Worm (Caenorhabditis elegans) whole organism, late embryonic: ENCODE results near the gene pmp-5.

Source experiments
- C38D4.7 ChIP-seq: fragments of 200-800 bp; sonication (Bioruptor generic); optimal IDR thresholded peaks from 2 replicates; lab custom pipeline; 2018; ENCODE audit warnings: mild to moderate bottlenecking, missing genetic modification characterization, moderate library complexity, missing compliant biosample characterization
- Y22D7AL.16 ChIP-seq: sonication (generic microtip); optimal IDR thresholded peaks from 2 replicates; lab custom pipeline; 2016; ENCODE audit warnings: missing genetic modification characterization, missing compliant biosample characterization
- ama-1 ChIP-seq: fragments of 150-350 bp; optimal IDR thresholded peaks from 2 replicates; lab custom pipeline; 2014
- ceh-18 ChIP-seq: sonication (generic microtip); optimal IDR thresholded peaks from 2 replicates; lab custom pipeline; 2016; ENCODE audit warnings: missing genetic modification characterization, missing compliant biosample characterization
- ceh-2 ChIP-seq: sonication (generic microtip); optimal IDR thresholded peaks from 2 replicates; lab custom pipeline; 2016; ENCODE audit warnings: missing genotype, missing genetic modification characterization, missing compliant biosample characterization
- ceh-24 ChIP-seq: sonication (generic microtip); optimal IDR thresholded peaks from 2 replicates; lab custom pipeline; 2016; ENCODE audit warnings: mild to moderate bottlenecking, missing genetic modification characterization, missing compliant biosample characterization
- ceh-30 ChIP-seq: fragments of 150-350 bp; optimal IDR thresholded peaks from 2 replicates; lab custom pipeline; 2014; ENCODE audit warnings: missing biosample characterization, missing genetic modification characterization
- ceh-34 ChIP-seq: sonication (generic microtip); optimal IDR thresholded peaks from 2 replicates; lab custom pipeline; 2016; ENCODE audit warnings: mild to moderate bottlenecking, missing genetic modification characterization, missing compliant biosample characterization
- ceh-45 ChIP-seq: fragments of 200-800 bp; sonication (Bioruptor generic); IDR thresholded peaks from 2 replicates; pipeline ENCODE4 v1.3.6; 2022; ENCODE audit warnings: missing genetic modification reagents, missing genetic modification characterization, missing compliant biosample characterization
- ceh-48 ChIP-seq: sonication (generic microtip); optimal IDR thresholded peaks from 2 replicates; lab custom pipeline; 2016; ENCODE audit warnings: missing genetic modification characterization, inconsistent platforms, missing compliant biosample characterization
- ceh-6 ChIP-seq: fragments of 200-800 bp; sonication (Bioruptor generic); optimal IDR thresholded peaks from 2 replicates; lab custom pipeline; 2018; ENCODE audit warnings: mild to moderate bottlenecking, missing genetic modification characterization, missing compliant biosample characterization
- ceh-9 ChIP-seq: sonication (generic microtip); optimal IDR thresholded peaks from 2 replicates; lab custom pipeline; 2016; ENCODE audit warnings: mild to moderate bottlenecking, missing genetic modification characterization, inconsistent platforms, missing compliant biosample characterization
- dmd-4 ChIP-seq: sonication (generic microtip); optimal IDR thresholded peaks from 2 replicates; lab custom pipeline; 2016; ENCODE audit warnings: borderline replicate concordance, missing genetic modification characterization, missing compliant biosample characterization
- dve-1 ChIP-seq: sonication (generic microtip); optimal IDR thresholded peaks from 2 replicates; lab custom pipeline; 2017; ENCODE audit warnings: antibody characterized with exemption, mild to moderate bottlenecking, missing genetic modification characterization, missing compliant biosample characterization
- elt-2 ChIP-seq: sonication (generic microtip); optimal IDR thresholded peaks from 2 replicates; lab custom pipeline; 2016; ENCODE audit warnings: missing genetic modification reagents, missing genetic modification characterization, missing compliant biosample characterization
- elt-4 ChIP-seq: sonication (generic microtip); optimal IDR thresholded peaks from 2 replicates; lab custom pipeline; 2016; ENCODE audit warnings: missing genetic modification characterization, missing compliant biosample characterization
- eyg-1 ChIP-seq: sonication (generic microtip); optimal IDR thresholded peaks from 2 replicates; lab custom pipeline; 2016; ENCODE audit warnings: missing genotype, missing genetic modification characterization, missing compliant biosample characterization
- fkh-10 ChIP-seq: fragments of 150-350 bp; optimal IDR thresholded peaks from 2 replicates; lab custom pipeline; 2014; ENCODE audit warnings: missing biosample characterization, missing genetic modification reagents, missing genetic modification characterization
- fkh-6 ChIP-seq: sonication (generic microtip); optimal IDR thresholded peaks from 2 replicates; lab custom pipeline; 2016; ENCODE audit warnings: missing genetic modification characterization, missing compliant biosample characterization
- hlh-13 ChIP-seq: fragments of 200-800 bp; sonication (Bioruptor generic); optimal IDR thresholded peaks from 2 replicates; lab custom pipeline; 2018; ENCODE audit warnings: mild to moderate bottlenecking, missing genetic modification characterization, missing compliant biosample characterization
- hlh-15 ChIP-seq: sonication (generic microtip); optimal IDR thresholded peaks from 2 replicates; lab custom pipeline; 2016; ENCODE audit warnings: missing genetic modification characterization, missing compliant biosample characterization
- hlh-6 ChIP-seq: sonication (generic microtip); optimal IDR thresholded peaks from 2 replicates; lab custom pipeline; 2016; ENCODE audit warnings: missing genotype, missing genetic modification characterization, missing compliant biosample characterization
- hlh-8 ChIP-seq: sonication (generic microtip); optimal IDR thresholded peaks from 2 replicates; lab custom pipeline; 2016; ENCODE audit warnings: missing genotype, missing genetic modification characterization, missing compliant biosample characterization
- nhr-232 ChIP-seq: sonication (generic microtip); optimal IDR thresholded peaks from 2 replicates; lab custom pipeline; 2016; ENCODE audit warnings: missing genetic modification characterization, missing compliant biosample characterization
- npax-4 ChIP-seq: sonication (generic microtip); optimal IDR thresholded peaks from 2 replicates; lab custom pipeline; 2016; ENCODE audit warnings: missing genetic modification characterization, missing compliant biosample characterization
- pat-9 ChIP-seq: fragments of 200-800 bp; sonication (Bioruptor generic); optimal IDR thresholded peaks from 2 replicates; lab custom pipeline; 2018; ENCODE audit warnings: mild to moderate bottlenecking, missing genetic modification characterization, moderate library complexity, missing compliant biosample characterization
- pax-1 ChIP-seq: fragments of 150-350 bp; optimal IDR thresholded peaks from 2 replicates; lab custom pipeline; 2014; ENCODE audit warnings: missing biosample characterization, missing genetic modification characterization
- pha-2 ChIP-seq: sonication (generic microtip); optimal IDR thresholded peaks from 2 replicates; lab custom pipeline; 2017; ENCODE audit warnings: mild to moderate bottlenecking, missing genetic modification characterization, missing compliant biosample characterization
- pqm-1 ChIP-seq: sonication (generic microtip); optimal IDR thresholded peaks from 2 replicates; lab custom pipeline; 2016; ENCODE audit warnings: missing genetic modification characterization, missing compliant biosample characterization
- pros-1 ChIP-seq: fragments of 150-350 bp; optimal IDR thresholded peaks from 2 replicates; lab custom pipeline; 2014; ENCODE audit warnings: missing biosample characterization, missing genetic modification reagents, missing genetic modification characterization
- sox-4 ChIP-seq: sonication (generic microtip); optimal IDR thresholded peaks from 2 replicates; lab custom pipeline; 2017; ENCODE audit warnings: mild to moderate bottlenecking, missing genetic modification characterization, inconsistent platforms, missing compliant biosample characterization
- syd-9 ChIP-seq: sonication (generic microtip); optimal IDR thresholded peaks from 2 replicates; lab custom pipeline; 2016; ENCODE audit warnings: mild to moderate bottlenecking, missing genetic modification characterization, moderate library complexity, missing compliant biosample characterization
- tbx-2 ChIP-seq: sonication (generic microtip); optimal IDR thresholded peaks from 2 replicates; lab custom pipeline; 2016; ENCODE audit warnings: missing genetic modification characterization, missing compliant biosample characterization
- unc-42 ChIP-seq: sonication (generic microtip); optimal IDR thresholded peaks from 2 replicates; lab custom pipeline; 2016; ENCODE audit warnings: missing genotype, missing genetic modification characterization, missing compliant biosample characterization
- zip-5 ChIP-seq: sonication (generic microtip); optimal IDR thresholded peaks from 2 replicates; lab custom pipeline; 2016; ENCODE audit warnings: missing genetic modification characterization, missing compliant biosample characterization

pmp-5 gene

DNA sequence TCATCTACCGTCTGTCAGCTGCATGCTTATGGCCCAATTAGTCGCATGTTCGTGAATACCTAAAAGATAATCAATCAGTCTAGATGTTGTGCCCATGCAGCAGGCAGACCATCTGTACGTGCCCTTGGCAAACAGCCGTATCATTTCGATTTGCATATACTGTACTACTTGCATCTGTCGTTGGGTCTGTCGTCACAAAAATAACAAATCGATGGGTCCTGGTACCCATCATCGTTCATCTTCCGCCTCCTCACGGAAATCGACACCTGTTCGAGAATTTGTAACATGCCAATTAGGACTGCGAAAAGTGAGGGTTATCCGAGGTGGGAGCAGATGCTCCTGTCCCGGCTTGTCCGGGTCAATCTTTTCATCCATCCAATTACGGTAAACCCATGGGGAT is 17.7 kb upstream of the pmp-5 start:
- no peak for TF ChIP-seq syd-9
- no peak for TF ChIP-seq C38D4.7
- no peak for TF ChIP-seq Y22D7AL.16 (tag; lab: Kevin White, UChicago)
- TF ChIP-seq ceh-48 (tag; lab: Kevin White, UChicago): no peak
- TF ChIP-seq pros-1 (tag; lab: Kevin White, UChicago): no peak
- TF ChIP-seq sox-4: no peak
- no peak for TF ChIP-seq ceh-18
- no peak for TF ChIP-seq ceh-24 (tag; lab: Kevin White, UChicago)

DNA sequence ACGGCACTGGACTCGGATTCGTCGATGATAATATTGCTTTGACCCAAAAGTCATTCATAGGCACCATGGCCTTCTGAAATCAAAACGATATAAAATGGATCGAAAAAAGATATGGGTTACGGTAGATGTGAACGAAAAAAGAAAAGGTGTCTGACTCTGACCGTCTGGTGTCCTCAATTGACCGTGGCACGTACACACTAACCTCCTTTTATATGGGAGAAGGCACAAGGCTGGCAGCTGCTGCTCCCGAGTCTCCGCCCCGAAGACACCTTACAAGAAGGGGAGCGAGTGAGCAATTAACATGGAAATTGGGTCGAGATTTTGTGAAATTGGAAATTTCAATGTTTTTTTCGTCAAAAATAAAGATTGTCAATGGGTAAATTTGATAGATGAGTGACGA is 15.9 kb upstream of the pmp-5 start, which contains the start of gene egl-46:
egl-46 (minus strand) TSS at position 73 of the 400 bp plus-strand sequence.
- TF ChIP-seq fkh-10 (GFP tag; lab: Kevin White, UChicago) (no peak), dve-1 (tag; lab: Kevin White, UChicago) (no peak), ceh-30 (tag; lab: Kevin White, UChicago) (no peak), Y22D7AL.16 (tag; lab: Kevin White, UChicago) (no peak), nhr-232 (tag; lab: Kevin White, UChicago) (no peak), pax-1 (no peak), pqm-1 (tag; lab: Kevin White, UChicago) (no peak), hlh-8 (tag; lab: Kevin White, UChicago) (no peak), syd-9 (no peak), ceh-34 (tag; lab: Kevin White, UChicago) (no peak), hlh-6 (tag; lab: Kevin White, UChicago) (no peak), elt-2 (no peak), ceh-9 (no peak), ceh-6 (GFP tag; lab: Kevin White, UChicago) (no peak)

DNA sequence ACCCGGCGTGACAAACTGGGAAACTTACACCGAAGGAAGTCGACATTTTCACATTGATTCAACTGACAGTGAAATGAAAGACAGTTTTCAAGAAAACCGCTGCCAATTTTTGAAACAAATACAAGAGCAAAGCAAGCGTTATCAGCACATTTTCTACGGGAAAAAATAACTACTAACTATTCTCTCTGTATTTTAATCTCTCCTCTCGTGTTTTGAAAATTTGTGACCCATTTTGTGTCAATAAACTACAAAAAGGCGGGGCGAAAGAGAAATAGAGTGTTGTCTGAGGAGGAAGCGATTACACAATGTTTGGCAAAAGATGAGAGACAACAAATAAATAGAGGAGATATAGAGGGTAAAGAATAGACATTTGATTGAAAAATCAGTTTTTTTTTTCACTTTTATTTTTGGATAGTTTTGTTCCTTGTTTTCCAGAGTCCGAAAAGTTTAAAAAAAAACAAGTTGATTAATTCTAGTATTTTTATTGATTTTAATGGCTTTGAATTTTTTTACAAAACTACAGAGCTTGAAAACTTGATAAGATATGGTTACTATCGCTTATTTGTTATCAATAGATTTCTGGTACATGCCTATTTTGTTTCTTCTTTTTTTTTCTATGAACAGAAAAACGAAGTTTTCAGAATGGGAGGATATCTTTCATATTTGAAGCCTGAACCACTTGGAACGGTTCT is 10.7 kb upstream of the pmp-5 start, which contains the start of gene cest-34:
cest-34 (plus strand) TSS at position 642 of the 692 bp plus-strand sequence.
- TF ChIP-seq ama-1 (lab: Kevin White, UChicago): no peak
- TF ChIP-seq hlh-13 (GFP tag; lab: Kevin White, UChicago): no peak
- TF ChIP-seq pax-1: no peak
- no peak for TF ChIP-seq pha-2 (tag; lab: Kevin White, UChicago)
- TF ChIP-seq Y22D7AL.16 (tag; lab: Kevin White, UChicago): no peak
- TF ChIP-seq ceh-2: no peak
- TF ChIP-seq hlh-15: no peak
- TF ChIP-seq elt-4 (tag; lab: Kevin White, UChicago): no peak
- TF ChIP-seq zip-5 (tag; lab: Kevin White, UChicago): no peak
- TF ChIP-seq ceh-24 (tag; lab: Kevin White, UChicago): no peak
- TF ChIP-seq fkh-6 (tag; lab: Kevin White, UChicago): no peak

DNA sequence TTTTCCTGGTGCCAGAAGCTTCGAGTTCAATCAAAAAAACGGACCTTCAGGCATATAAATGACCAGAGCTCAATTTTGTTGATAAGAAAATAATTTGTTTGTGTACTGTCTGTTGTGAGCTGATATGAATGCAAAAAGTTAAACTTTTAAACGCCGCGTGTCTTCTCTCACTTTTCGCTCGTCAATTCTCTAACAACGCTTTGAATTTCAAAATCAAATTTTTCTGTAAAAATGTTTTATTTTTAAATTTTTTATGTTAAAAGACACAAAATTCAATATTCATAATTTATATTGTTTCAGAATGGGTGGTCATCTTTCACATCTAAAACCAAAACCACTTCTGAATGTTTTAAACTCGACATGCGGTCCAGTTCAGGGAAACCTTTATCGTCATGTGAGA is 8.4 kb upstream of the pmp-5 start, which contains the start of gene cest-31:
cest-31 (plus strand) TSS at position 301 of the 400 bp plus-strand sequence.
- TF ChIP-seq zip-5 (tag; lab: Kevin White, UChicago): no peak
- no peak for TF ChIP-seq npax-4 (tag; lab: Kevin White, UChicago)
- no peak for TF ChIP-seq ceh-48 (tag; lab: Kevin White, UChicago)

DNA sequence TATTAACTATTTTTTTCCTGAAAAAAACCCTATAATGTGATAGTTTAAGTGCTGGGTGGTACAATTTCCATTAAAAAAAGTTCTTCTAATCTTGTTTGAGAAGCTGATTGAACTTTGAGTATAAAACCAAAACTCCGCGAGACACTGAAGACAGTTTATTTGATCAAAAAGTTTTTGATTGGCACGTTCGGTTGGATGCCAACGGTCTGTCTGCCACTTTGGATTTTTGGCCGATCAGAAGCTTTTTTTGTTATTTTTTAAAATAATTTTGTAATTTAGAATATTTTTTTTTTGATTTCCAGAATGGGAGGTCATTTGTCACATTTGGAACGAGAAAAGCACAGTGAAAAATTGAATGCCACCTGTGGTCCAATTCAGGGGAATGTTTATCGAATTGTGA is 3.9 kb upstream of the pmp-5 start, which contains the start of gene cest-28:
cest-28 (plus strand) TSS at position 301 of the 400 bp plus-strand sequence.
- TF ChIP-seq pha-2 (tag; lab: Kevin White, UChicago) (no peak), ceh-34 (tag; lab: Kevin White, UChicago) (no peak), dve-1 (tag; lab: Kevin White, UChicago) (no peak), dmd-4 (tag; lab: Kevin White, UChicago) (no peak), eyg-1 (tag; lab: Kevin White, UChicago) (no peak), ceh-45 (no peak), unc-42 (tag; lab: Kevin White, UChicago) (no peak), tbx-2 (tag; lab: Kevin White, UChicago) (no peak), pat-9 (tag; lab: Kevin White, UChicago) (no peak)
